Fruit fly (Drosophila melanogaster) whole organism, embryonic: ENCODE data around the gene Nlg4.
A peak's percentile ranks its signal among the peaks of the same experiment; 100 is the strongest.

Experiments used
- Bdp1 ChIP-seq: fragments of 200-800 bp; sonication (Bioruptor generic); optimal IDR thresholded peaks from 3 replicates; lab custom pipeline; 2016; ENCODE audit warnings: missing biosample characterization, missing genetic modification characterization
- Bgb ChIP-seq: fragments of 200-800 bp; sonication (Bioruptor generic); IDR thresholded peaks from 2 replicates; pipeline ENCODE4 v1.3.6; 2022; ENCODE audit warnings: missing biosample characterization, missing genetic modification characterization; ENCODE audit not compliant: partially characterized antibody
- CG10274 ChIP-seq: fragments of 200-800 bp; sonication (Bioruptor generic); optimal IDR thresholded peaks from 3 replicates; lab custom pipeline; 2017; ENCODE audit warnings: missing biosample characterization, mild to moderate bottlenecking, missing genetic modification characterization
- CG10543 ChIP-seq: fragments of 200-800 bp; sonication (Bioruptor generic); optimal IDR thresholded peaks from 3 replicates; lab custom pipeline; 2017; ENCODE audit warnings: missing biosample characterization, mild to moderate bottlenecking, missing genetic modification characterization, moderate library complexity
- CG10959 ChIP-seq: fragments of 200-800 bp; sonication (Bioruptor generic); IDR thresholded peaks from 2 replicates; pipeline ENCODE4 v1.3.6; 2022; ENCODE audit warnings: missing biosample characterization, missing genetic modification characterization
- CG11504 ChIP-seq: fragments of 200-800 bp; sonication (Bioruptor generic); optimal IDR thresholded peaks from 3 replicates; lab custom pipeline; 2019; ENCODE audit warnings: missing biosample characterization, mild to moderate bottlenecking, missing genetic modification characterization, moderate library complexity
- CG11723 ChIP-seq: fragments of 200-800 bp; sonication (Bioruptor generic); optimal IDR thresholded peaks from 2 replicates; lab custom pipeline; 2017; ENCODE audit warnings: missing biosample characterization, mild to moderate bottlenecking, missing genetic modification characterization
- CG12071 ChIP-seq: fragments of 200-800 bp; sonication (Bioruptor generic); optimal IDR thresholded peaks from 3 replicates; lab custom pipeline; 2018; ENCODE audit warnings: missing biosample characterization, mild to moderate bottlenecking, missing genetic modification characterization
- CG12659 ChIP-seq: fragments of 200-800 bp; sonication (Bioruptor generic); optimal IDR thresholded peaks from 3 replicates; lab custom pipeline; 2017; ENCODE audit warnings: mild to moderate bottlenecking, missing biosample characterization, missing genetic modification reagents, missing genetic modification characterization
- CG12942 ChIP-seq: fragments of 200-800 bp; sonication (Bioruptor generic); optimal IDR thresholded peaks from 3 replicates; lab custom pipeline; 2016; ENCODE audit warnings: missing biosample characterization, missing genetic modification characterization
- CG14014 ChIP-seq: fragments of 200-800 bp; sonication (Bioruptor generic); IDR thresholded peaks from 2 replicates; pipeline ENCODE4 v1.3.6; 2022; ENCODE audit warnings: missing biosample characterization, missing genetic modification characterization
- CG14710 ChIP-seq: fragments of 200-800 bp; sonication (Bioruptor generic); optimal IDR thresholded peaks from 3 replicates; lab custom pipeline; 2019; ENCODE audit warnings: missing biosample characterization, mild to moderate bottlenecking, missing genetic modification characterization, moderate library complexity
- CG15601 ChIP-seq: fragments of 200-800 bp; sonication (Bioruptor generic); optimal IDR thresholded peaks from 3 replicates; lab custom pipeline; 2019; ENCODE audit warnings: missing biosample characterization, mild to moderate bottlenecking, missing genetic modification characterization, moderate library complexity
- CG17802 ChIP-seq: fragments of 200-800 bp; sonication (Bioruptor generic); optimal IDR thresholded peaks from 2 replicates; lab custom pipeline; 2018; ENCODE audit warnings: missing biosample characterization, mild to moderate bottlenecking, missing genetic modification characterization, moderate library complexity
- CG2116 ChIP-seq: fragments of 200-800 bp; sonication (Bioruptor generic); optimal IDR thresholded peaks from 3 replicates; lab custom pipeline; 2018; ENCODE audit warnings: missing biosample characterization, mild to moderate bottlenecking, missing genetic modification characterization
- CG2199 ChIP-seq: fragments of 200-800 bp; sonication (Bioruptor generic); IDR thresholded peaks from 3 replicates; pipeline ENCODE4 v1.3.6; 2022; ENCODE audit warnings: missing biosample characterization, missing genetic modification characterization
- CG33213 ChIP-seq: fragments of 200-800 bp; sonication (Bioruptor generic); optimal IDR thresholded peaks from 3 replicates; lab custom pipeline; 2016; ENCODE audit warnings: missing biosample characterization, missing genetic modification characterization
- CG42726 ChIP-seq: fragments of 200-800 bp; sonication (Bioruptor generic); IDR thresholded peaks from 2 replicates; pipeline ENCODE4 v1.3.6; 2022; ENCODE audit warnings: missing biosample characterization, missing genetic modification characterization; ENCODE audit not compliant: partially characterized antibody
- CG4328 ChIP-seq: fragments of 200-800 bp; sonication (Bioruptor generic); optimal IDR thresholded peaks from 3 replicates; lab custom pipeline; 2017; ENCODE audit warnings: missing biosample characterization, missing genetic modification reagents, missing genetic modification characterization
- CG7928 ChIP-seq: fragments of 200-800 bp; sonication (Bioruptor generic); optimal IDR thresholded peaks from 2 replicates; lab custom pipeline; 2017; ENCODE audit warnings: missing biosample characterization, mild to moderate bottlenecking, missing genetic modification characterization
- CTCF ChIP-seq: fragments of 200-800 bp; sonication (Bioruptor generic); optimal IDR thresholded peaks from 2 replicates; lab custom pipeline; 2017; ENCODE audit warnings: missing biosample characterization, mild to moderate bottlenecking, missing genetic modification characterization, moderate library complexity
- Dek ChIP-seq: fragments of 200-800 bp; sonication (Bioruptor generic); optimal IDR thresholded peaks from 3 replicates; lab custom pipeline; 2019; ENCODE audit warnings: missing biosample characterization, mild to moderate bottlenecking, missing genetic modification characterization, moderate library complexity
- E2f2 ChIP-seq: fragments of 200-800 bp; sonication (Bioruptor generic); IDR thresholded peaks from 2 replicates; pipeline ENCODE4 v1.3.6; 2022; ENCODE audit warnings: missing biosample characterization, missing genetic modification characterization
- Ets97D ChIP-seq: fragments of 200-800 bp; sonication (Bioruptor generic); optimal IDR thresholded peaks from 3 replicates; lab custom pipeline; 2016; ENCODE audit warnings: missing biosample characterization, missing genetic modification characterization
- HmgD ChIP-seq: fragments of 200-800 bp; sonication (Bioruptor generic); optimal IDR thresholded peaks from 3 replicates; lab custom pipeline; 2016; ENCODE audit warnings: missing biosample characterization, missing genetic modification characterization
- Hmr ChIP-seq: fragments of 200-800 bp; sonication (Bioruptor generic); optimal IDR thresholded peaks from 3 replicates; lab custom pipeline; 2017; ENCODE audit warnings: mild to moderate bottlenecking, missing biosample characterization, missing genetic modification reagents, missing genetic modification characterization
- MESR4 ChIP-seq: fragments of 200-800 bp; sonication (Bioruptor generic); optimal IDR thresholded peaks from 2 replicates; lab custom pipeline; 2018; ENCODE audit warnings: missing biosample characterization, mild to moderate bottlenecking, missing genetic modification characterization, moderate library complexity
- Ravus ChIP-seq: fragments of 200-800 bp; sonication (Bioruptor generic); IDR thresholded peaks from 2 replicates; pipeline ENCODE4 v1.3.6; 2022; ENCODE audit warnings: missing biosample characterization, missing genetic modification characterization
- Rfx ChIP-seq: fragments of 200-800 bp; sonication (Bioruptor generic); IDR thresholded peaks from 2 replicates; pipeline ENCODE4 v1.3.6; 2022; ENCODE audit warnings: missing biosample characterization, missing genetic modification characterization
- Scr ChIP-seq: fragments of 200-800 bp; sonication (Bioruptor generic); IDR thresholded peaks from 2 replicates; pipeline ENCODE4 v1.3.6; 2022; ENCODE audit warnings: missing biosample characterization, missing genetic modification characterization; ENCODE audit not compliant: partially characterized antibody
- amos ChIP-seq: fragments of 200-800 bp; sonication (Bioruptor generic); IDR thresholded peaks from 2 replicates; pipeline ENCODE4 v1.3.6; 2022; ENCODE audit warnings: missing biosample characterization, missing genetic modification characterization; ENCODE audit not compliant: partially characterized antibody
- chif ChIP-seq, 2 experiments: fragments of 200-800 bp; sonication (Bioruptor generic); optimal IDR thresholded peaks; 3 replicates each; lab custom pipeline; 2016; ENCODE audit warnings: missing biosample characterization in 2 of 2, missing genetic modification characterization in 2 of 2
- chinmo ChIP-seq: fragments of 200-800 bp; sonication (Bioruptor generic); IDR thresholded peaks from 4 replicates; pipeline ENCODE4 v1.3.6; 2022; ENCODE audit warnings: missing biosample characterization, missing genetic modification characterization; ENCODE audit not compliant: partially characterized antibody
- chm ChIP-seq: fragments of 200-800 bp; sonication (Bioruptor generic); IDR thresholded peaks from 2 replicates; pipeline ENCODE4 v1.3.6; 2022; ENCODE audit warnings: missing biosample characterization, missing genetic modification characterization
- fd102C ChIP-seq: fragments of 200-800 bp; sonication (Bioruptor generic); optimal IDR thresholded peaks from 2 replicates; lab custom pipeline; 2018; ENCODE audit warnings: missing biosample characterization, mild to moderate bottlenecking, missing genetic modification characterization, moderate library complexity
- ind ChIP-seq: fragments of 200-800 bp; sonication (Bioruptor generic); optimal IDR thresholded peaks from 3 replicates; lab custom pipeline; 2016; ENCODE audit warnings: missing biosample characterization, missing genetic modification characterization
- jumu ChIP-seq: fragments of 200-800 bp; sonication (Bioruptor generic); optimal IDR thresholded peaks from 3 replicates; lab custom pipeline; 2016; ENCODE audit warnings: missing biosample characterization, missing genetic modification characterization
- nom ChIP-seq: fragments of 200-800 bp; sonication (Bioruptor generic); optimal IDR thresholded peaks from 2 replicates; lab custom pipeline; 2017; ENCODE audit warnings: missing biosample characterization, missing genetic modification characterization, mild to moderate bottlenecking, moderate library complexity, missing genetic modification reagents
- otp ChIP-seq: fragments of 200-800 bp; sonication (Bioruptor generic); IDR thresholded peaks from 3 replicates; pipeline ENCODE4, ENCODE4 v1.3.6; 2022; ENCODE audit warnings: missing biosample characterization, missing genetic modification characterization
- pb ChIP-seq: fragments of 200-800 bp; sonication (Bioruptor generic); optimal IDR thresholded peaks from 3 replicates; lab custom pipeline; 2016; ENCODE audit warnings: missing biosample characterization, missing genetic modification characterization
- phol ChIP-seq: fragments of 200-800 bp; sonication (Bioruptor generic); optimal IDR thresholded peaks from 3 replicates; lab custom pipeline; 2018; ENCODE audit warnings: missing biosample characterization, mild to moderate bottlenecking, missing genetic modification characterization, moderate library complexity
- pnt ChIP-seq: fragments of 200-800 bp; sonication (Bioruptor generic); optimal IDR thresholded peaks from 3 replicates; lab custom pipeline; 2016; ENCODE audit warnings: missing biosample characterization, missing genetic modification characterization
- pzg ChIP-seq: fragments of 200-800 bp; sonication (Bioruptor generic); optimal IDR thresholded peaks from 3 replicates; lab custom pipeline; 2018; ENCODE audit warnings: missing biosample characterization, mild to moderate bottlenecking, missing genetic modification characterization, moderate library complexity
- row ChIP-seq: fragments of 200-800 bp; sonication (Bioruptor generic); IDR thresholded peaks from 3 replicates; pipeline ENCODE4 v1.3.6; 2022; ENCODE audit warnings: missing biosample characterization, missing genetic modification characterization
- seq ChIP-seq: fragments of 200-800 bp; sonication (Bioruptor generic); IDR thresholded peaks from 2 replicates; pipeline ENCODE4 v1.3.6; 2022; ENCODE audit warnings: missing biosample characterization, missing genetic modification characterization
- sna ChIP-seq: fragments of 200-800 bp; sonication (Bioruptor generic); IDR thresholded peaks from 2 replicates; pipeline ENCODE4 v1.3.6; 2022; ENCODE audit warnings: missing biosample characterization, missing genetic modification characterization; ENCODE audit not compliant: partially characterized antibody
- trem ChIP-seq: fragments of 200-800 bp; optimal IDR thresholded peaks from 3 replicates; lab custom pipeline; 2019; ENCODE audit warnings: missing biosample characterization, mild to moderate bottlenecking, missing genetic modification characterization, moderate library complexity
- vnd ChIP-seq: fragments of 200-800 bp; sonication (Bioruptor generic); IDR thresholded peaks from 3 replicates; pipeline ENCODE4 v1.3.6; 2022; ENCODE audit warnings: missing biosample characterization, missing genetic modification characterization; ENCODE audit not compliant: partially characterized antibody
- z ChIP-seq: fragments of 200-800 bp; sonication (Bioruptor generic); IDR thresholded peaks from 3 replicates; pipeline ENCODE4 v1.3.6; 2022; ENCODE audit warnings: missing biosample characterization, missing genetic modification characterization
- zen2 ChIP-seq: fragments of 200-800 bp; sonication (Bioruptor generic); IDR thresholded peaks from 3 replicates; pipeline ENCODE4 v1.3.6; 2022; ENCODE audit warnings: missing biosample characterization, missing genetic modification characterization; ENCODE audit not compliant: partially characterized antibody

Nlg4 gene

DNA sequence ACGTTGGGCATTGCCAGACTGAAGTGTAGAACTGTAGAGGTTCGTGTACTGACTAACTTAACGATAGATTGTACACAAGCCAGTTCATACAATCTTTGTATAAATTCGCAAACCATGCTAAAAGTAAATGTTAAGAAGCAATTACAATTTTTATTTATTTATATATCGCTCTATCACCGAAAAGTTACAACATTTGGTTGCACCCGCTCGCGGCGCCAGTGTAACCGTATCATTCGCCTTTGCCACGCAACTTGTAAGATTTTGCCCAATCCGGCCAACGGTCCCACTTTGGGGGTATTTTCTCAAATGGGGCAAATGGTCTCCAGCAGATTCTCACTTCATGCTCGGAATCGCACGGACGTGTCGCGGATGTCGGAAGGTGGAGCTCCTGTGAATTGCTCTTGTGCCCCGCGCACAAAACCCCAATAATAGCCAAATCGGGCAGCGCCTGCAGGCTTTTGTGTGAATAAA lies 47.9 kb downstream of the Nlg4 start, which contains the start of gene cic (continued):
- TF ChIP-seq CG2199 (GFP tag; lab: Robert Waterston, UW) (no peak), pzg (GFP tag; lab: Kevin White, UChicago) (peak; percentile 89), ind (no peak), CG11504 (tag; lab: Kevin White, UChicago) (peak; percentile 28), CG2116 (GFP tag; lab: Kevin White, UChicago) (peak; percentile 35), sna (GFP tag; lab: Robert Waterston, UW) (peak; percentile 75), HmgD (GFP tag; lab: Kevin White, UChicago) (no peak), nom (GFP tag; lab: Kevin White, UChicago) (peak; percentile 56), CG12942 (GFP tag; lab: Kevin White, UChicago) (no peak), CG14710 (tag; lab: Kevin White, UChicago) (peak; percentile 98), CG10959 (no peak), CG7928 (no peak), CG10274 (GFP tag; lab: Kevin White, UChicago) (no peak), seq (GFP tag; lab: Robert Waterston, UW) (no peak), Hmr (GFP tag; lab: Kevin White, UChicago) (peak; percentile 67), jumu (GFP tag; lab: Kevin White, UChicago) (no peak), CG4328 (GFP tag; lab: Kevin White, UChicago) (no peak), CG10543 (GFP tag; lab: Kevin White, UChicago) (peak; percentile 45), Bgb (GFP tag; lab: Robert Waterston, UW) (peak; percentile 52), chinmo (GFP tag; lab: Robert Waterston, UW) (0 out of 4 replicates have a peak, but pooled peaks have one; percentile 54), Bdp1 (GFP tag; lab: Kevin White, UChicago) (no peak), CG17802 (tag; lab: Kevin White, UChicago) (peak; percentile 60), row (GFP tag; lab: Robert Waterston, UW) (peak; percentile 40), CG14014 (GFP tag; lab: Robert Waterston, UW) (no peak), MESR4 (GFP tag; lab: Kevin White, UChicago) (peak; percentile 39), chif (GFP tag; optimal IDR thresholded peaks at IDR 0.05; lab: Kevin White, UChicago) (no peak), z (GFP tag; lab: Robert Waterston, UW) (no peak), phol (tag; lab: Kevin White, UChicago) (peak; percentile 39), CG33213 (peak; percentile 82), Rfx (0 out of 2 replicates have a peak, but pooled peaks have one; percentile 9), Ets97D (GFP tag; lab: Kevin White, UChicago) (peak; percentile 82), CG11723 (no peak), zen2 (GFP tag; lab: Robert Waterston, UW) (no peak), fd102C (peak; percentile 34), vnd (GFP tag; lab: Robert Waterston, UW) (0 out of 3 replicates have a peak, but pooled peaks have one; percentile 36), trem (tag; lab: Kevin White, UChicago) (peak; percentile 84), CG15601 (tag; lab: Kevin White, UChicago) (peak; percentile 35), Ravus (GFP tag; lab: Robert Waterston, UW) (no peak), CG42726 (GFP tag; lab: Robert Waterston, UW) (peak; percentile 71), amos (GFP tag; lab: Robert Waterston, UW) (peak; percentile 46; the same call in 1 of the 2 replicates), CG12659 (peak; percentile 40), pnt (GFP tag; lab: Kevin White, UChicago) (no peak), chm (GFP tag; lab: Robert Waterston, UW) (peak; percentile 85), Scr (GFP tag; lab: Robert Waterston, UW) (peak; percentile 61), CG12071 (no peak), E2f2 (GFP tag; lab: Robert Waterston, UW) (peak; percentile 60), CTCF (peak; percentile 59), otp (GFP tag; lab: Robert Waterston, UW) (no peak), pb (GFP tag; lab: Kevin White, UChicago) (no peak), Dek (tag; lab: Kevin White, UChicago) (peak; percentile 17)
